Worm (Caenorhabditis elegans): Measurements from ENCODE around the gene srb-1.

srb-1 gene

ce11 chrII:5180272-5180671 lies 9.4 kb upstream of the srb-1 start:
- TF ChIP-seq eor-1 (tag; optimal IDR thresholded peaks at IDR 0.05) (no peak), ama-1 (optimal IDR thresholded peaks at IDR 0.05) (peak; percentile 48)

ce11 chrII:5178609-5179008 lies 7.8 kb upstream of the srb-1 start:
- peak; percentile 23 for TF ChIP-seq ama-1 (optimal IDR thresholded peaks at IDR 0.05)
- TF ChIP-seq nhr-43 (tag; optimal IDR thresholded peaks at IDR 0.05; ENCODE audit: poor library complexity, severe bottlenecking): peak; percentile 36
- no peak for TF ChIP-seq nhr-25 (tag; optimal IDR thresholded peaks at IDR 0.05)
- TF ChIP-seq elt-2 (tag; optimal IDR thresholded peaks at IDR 0.05): peak; percentile 28

ce11 chrII:5177902-5178301 lies 7.1 kb upstream of the srb-1 start, which contains the start of gene C27D6.12:
Gene C27D6.12 (minus strand): TSS chrII:5178002.
- TF ChIP-seq egl-27 (tag; optimal IDR thresholded peaks at IDR 0.05) (no peak), pqm-1 (tag; optimal IDR thresholded peaks at IDR 0.05) (no peak), lsy-12 (tag; optimal IDR thresholded peaks at IDR 0.05) (no peak), sea-2 (GFP tag; optimal IDR thresholded peaks at IDR 0.05) (no peak), lin-39 (tag; optimal IDR thresholded peaks at IDR 0.05) (no peak), tbx-2 (tag; optimal IDR thresholded peaks at IDR 0.05) (no peak), skn-1 (tag; optimal IDR thresholded peaks at IDR 0.05) (no peak), mml-1 (tag; optimal IDR thresholded peaks at IDR 0.05) (no peak), pha-4 (tag; optimal IDR thresholded peaks at IDR 0.05) (no peak), jun-1 (tag; optimal IDR thresholded peaks at IDR 0.05) (no peak), eor-1 (tag; optimal IDR thresholded peaks at IDR 0.05) (no peak), ztf-11 (tag; optimal IDR thresholded peaks at IDR 0.05) (no peak), hmg-11 (tag; optimal IDR thresholded peaks at IDR 0.05) (no peak), nhr-23 (tag; optimal IDR thresholded peaks at IDR 0.05) (no peak), snpc-4 (tag; optimal IDR thresholded peaks at IDR 0.05) (no peak), unc-62 (GFP tag; optimal IDR thresholded peaks at IDR 0.05) (no peak), ceh-82 (tag; optimal IDR thresholded peaks at IDR 0.05) (no peak)

- TF ChIP-seq ztf-11 (tag; optimal IDR thresholded peaks at IDR 0.05) (no peak), fos-1 (tag; optimal IDR thresholded peaks at IDR 0.05) (no peak), elt-2 (tag; optimal IDR thresholded peaks at IDR 0.05) (no peak), R02D3.7 (tag; optimal IDR thresholded peaks at IDR 0.05) (no peak), snpc-4 (tag; optimal IDR thresholded peaks at IDR 0.05) (no peak), nhr-28 (tag; optimal IDR thresholded peaks at IDR 0.05) (no peak), lin-39 (tag; optimal IDR thresholded peaks at IDR 0.05) (no peak), elt-3 (tag; optimal IDR thresholded peaks at IDR 0.05) (no peak), nhr-43 (tag; optimal IDR thresholded peaks at IDR 0.05; ENCODE audit: poor library complexity, severe bottlenecking) (no peak), fkh-10 (GFP tag; optimal IDR thresholded peaks at IDR 0.05) (no peak), nhr-237 (tag; optimal IDR thresholded peaks at IDR 0.05) (no peak)
These were observed 6.1 kb upstream of the srb-1 start for ce11 chrII:5176934-5177333.

ce11 chrII:5174370-5174769 lies 3.5 kb upstream of the srb-1 start, which contains the start of gene C27D6.3:
Gene C27D6.3 (minus strand): TSS chrII:5174470.
- no peak for TF ChIP-seq lin-39 (tag; optimal IDR thresholded peaks at IDR 0.05)
- TF ChIP-seq pqm-1 (tag; optimal IDR thresholded peaks at IDR 0.05): no peak
- TF ChIP-seq ztf-11 (tag; optimal IDR thresholded peaks at IDR 0.05): no peak

- TF ChIP-seq mdl-1 (tag; optimal IDR thresholded peaks at IDR 0.05) (no peak), elt-1 (tag; optimal IDR thresholded peaks at IDR 0.05) (no peak), mml-1 (tag; optimal IDR thresholded peaks at IDR 0.05) (no peak), snpc-4 (tag; optimal IDR thresholded peaks at IDR 0.05) (no peak), fos-1 (tag; optimal IDR thresholded peaks at IDR 0.05) (no peak)
These were observed 1.6 kb upstream of the srb-1 start, which contains the start of gene C27D6.1 for ce11 chrII:5172451-5172850. Gene C27D6.1 (plus strand): TSS chrII:5172751.

- no peak for TF ChIP-seq fos-1 (tag; optimal IDR thresholded peaks at IDR 0.05)
- no peak for TF ChIP-seq eor-1 (tag; optimal IDR thresholded peaks at IDR 0.05)
- TF ChIP-seq nfya-1 (tag; optimal IDR thresholded peaks at IDR 0.05; ENCODE audit: insufficient read depth): no peak
- no peak for TF ChIP-seq egl-5 (tag; optimal IDR thresholded peaks at IDR 0.05)
- no peak for TF ChIP-seq elt-1 (tag; optimal IDR thresholded peaks at IDR 0.05)
- no peak for TF ChIP-seq nhr-12 (tag; optimal IDR thresholded peaks at IDR 0.05)
- no peak for TF ChIP-seq mdl-1 (tag; optimal IDR thresholded peaks at IDR 0.05)
- no peak for TF ChIP-seq nhr-43 (tag; optimal IDR thresholded peaks at IDR 0.05; ENCODE audit: poor library complexity, severe bottlenecking)
- TF ChIP-seq fkh-2 (tag; optimal IDR thresholded peaks at IDR 0.05): no peak
- TF ChIP-seq nhr-28 (tag; optimal IDR thresholded peaks at IDR 0.05): no peak
These were observed 778 bp upstream of the srb-1 start, which contains the start of gene C27D6.15 for ce11 chrII:5171610-5172009. Gene C27D6.15 (plus strand): TSS chrII:5171910.

All from whole organism, L3 larva.